Fruit fly (Drosophila melanogaster) whole organism, prepupa: Measurements from ENCODE around the gene BNIP3.

Experiments
- Blimp-1 ChIP-seq: fragments of 200-800 bp; sonication (Bioruptor generic); optimal IDR thresholded peaks from 3 replicates; lab custom pipeline; 2017; ENCODE audit warnings: missing biosample characterization, missing genetic modification characterization, mild to moderate bottlenecking, moderate library complexity, missing genetic modification reagents
- CG10631 ChIP-seq: fragments of 200-800 bp; sonication (Bioruptor generic); optimal IDR thresholded peaks from 2 replicates; lab custom pipeline; 2016; ENCODE audit warnings: missing biosample characterization, missing genetic modification characterization
- CG10669 ChIP-seq: fragments of 200-800 bp; sonication (Bioruptor generic); optimal IDR thresholded peaks from 3 replicates; lab custom pipeline; 2018; ENCODE audit warnings: missing biosample characterization, mild to moderate bottlenecking, missing genetic modification characterization, moderate library complexity
- CG11294 ChIP-seq: fragments of 200-800 bp; sonication (Bioruptor generic); IDR thresholded peaks from 2 replicates; pipeline ENCODE4 v1.3.6; 2022; ENCODE audit warnings: missing biosample characterization, missing genetic modification characterization
- CG11902 ChIP-seq: fragments of 200-800 bp; sonication (Bioruptor generic); optimal IDR thresholded peaks from 3 replicates; lab custom pipeline; 2016; ENCODE audit warnings: missing biosample characterization, missing genetic modification characterization
- CG15336 ChIP-seq: fragments of 200-800 bp; sonication (Bioruptor generic); IDR thresholded peaks from 2 replicates; pipeline ENCODE4 v1.3.6; 2022; ENCODE audit warnings: missing biosample characterization, missing genetic modification characterization
- CG1621 ChIP-seq: fragments of 200-800 bp; sonication (Bioruptor generic); optimal IDR thresholded peaks from 3 replicates; lab custom pipeline; 2018; ENCODE audit warnings: missing biosample characterization, mild to moderate bottlenecking, missing genetic modification characterization
- CG16779 ChIP-seq: fragments of 200-800 bp; sonication (Bioruptor generic); optimal IDR thresholded peaks from 3 replicates; lab custom pipeline; 2017; ENCODE audit warnings: missing biosample characterization, mild to moderate bottlenecking, missing genetic modification characterization
- CG3032 ChIP-seq: fragments of 200-800 bp; optimal IDR thresholded peaks from 2 replicates; lab custom pipeline; 2019; ENCODE audit warnings: missing biosample characterization, mild to moderate bottlenecking, missing genetic modification characterization, moderate library complexity
- CG31627 ChIP-seq: fragments of 200-800 bp; sonication (Bioruptor generic); optimal IDR thresholded peaks from 3 replicates; lab custom pipeline; 2016; ENCODE audit warnings: missing biosample characterization, missing genetic modification characterization
- CG34406 ChIP-seq: fragments of 200-800 bp; sonication (Bioruptor generic); optimal IDR thresholded peaks from 3 replicates; lab custom pipeline; 2016; ENCODE audit warnings: missing biosample characterization, missing genetic modification characterization
- CG3919 ChIP-seq: fragments of 200-800 bp; sonication (Bioruptor generic); optimal IDR thresholded peaks from 3 replicates; lab custom pipeline; 2016; ENCODE audit warnings: missing biosample characterization, missing genetic modification characterization
- CG4318 ChIP-seq: fragments of 200-800 bp; sonication (Bioruptor generic); optimal IDR thresholded peaks from 3 replicates; lab custom pipeline; 2017; ENCODE audit warnings: missing biosample characterization, mild to moderate bottlenecking, missing genetic modification characterization
- CG6163 ChIP-seq: fragments of 200-800 bp; sonication (Bioruptor generic); IDR thresholded peaks from 3 replicates; pipeline ENCODE4 v1.3.6; 2022; ENCODE audit warnings: missing biosample characterization, missing genetic modification characterization
- CG6276 ChIP-seq: fragments of 200-800 bp; sonication (Bioruptor generic); optimal IDR thresholded peaks from 2 replicates; lab custom pipeline; 2017; ENCODE audit warnings: missing biosample characterization, mild to moderate bottlenecking, missing genetic modification characterization
- CG6808 ChIP-seq: fragments of 200-800 bp; sonication (Bioruptor generic); optimal IDR thresholded peaks from 3 replicates; lab custom pipeline; 2017; ENCODE audit warnings: missing biosample characterization, missing genetic modification characterization, mild to moderate bottlenecking, moderate library complexity, missing genetic modification reagents
- CG8119 ChIP-seq: fragments of 200-800 bp; sonication (Bioruptor generic); IDR thresholded peaks from 3 replicates; pipeline ENCODE4 v1.3.6; 2022; ENCODE audit warnings: missing biosample characterization, missing genetic modification characterization
- CG8319 ChIP-seq: fragments of 200-800 bp; sonication (Bioruptor generic); optimal IDR thresholded peaks from 3 replicates; lab custom pipeline; 2016; ENCODE audit warnings: missing biosample characterization, missing genetic modification characterization
- CG9139 ChIP-seq: fragments of 200-800 bp; sonication (Bioruptor generic); optimal IDR thresholded peaks from 3 replicates; lab custom pipeline; 2017; ENCODE audit warnings: missing biosample characterization, mild to moderate bottlenecking, missing genetic modification characterization
- Eip78C ChIP-seq: fragments of 200-800 bp; sonication (Bioruptor generic); peaks from one replicate; lab custom pipeline; 2016; ENCODE audit warnings: missing biosample characterization, missing genetic modification characterization
- Eip93F ChIP-seq: fragments of 200-800 bp; sonication (Bioruptor generic); optimal IDR thresholded peaks from 2 replicates; lab custom pipeline; 2016; ENCODE audit warnings: missing biosample characterization, mild to moderate bottlenecking, missing genetic modification characterization
- Ets21C ChIP-seq: fragments of 200-800 bp; sonication (Bioruptor generic); optimal IDR thresholded peaks from 3 replicates; lab custom pipeline; 2016; ENCODE audit warnings: missing biosample characterization, missing genetic modification characterization
- Ets96B ChIP-seq: fragments of 200-800 bp; optimal IDR thresholded peaks from 2 replicates; lab custom pipeline; 2019; ENCODE audit warnings: missing biosample characterization, mild to moderate bottlenecking, missing genetic modification characterization, moderate library complexity
- Gug ChIP-seq: fragments of 200-800 bp; sonication (Bioruptor generic); IDR thresholded peaks from 2 replicates; pipeline ENCODE4 v1.3.6; 2022; ENCODE audit warnings: missing biosample characterization, missing genetic modification characterization
- Hr38 ChIP-seq: sonication (Bioruptor generic); optimal IDR thresholded peaks from 2 replicates; lab custom pipeline; 2016; ENCODE audit warnings: missing biosample characterization, missing genetic modification characterization
- Hr39 ChIP-seq: fragments of 200-800 bp; sonication (Bioruptor generic); optimal IDR thresholded peaks from 2 replicates; lab custom pipeline; 2016; ENCODE audit warnings: missing biosample characterization, missing genetic modification characterization
- Hr4 ChIP-seq: fragments of 200-800 bp; sonication (Bioruptor generic); optimal IDR thresholded peaks from 3 replicates; lab custom pipeline; 2016; ENCODE audit warnings: missing biosample characterization, missing genetic modification characterization
- Lpt ChIP-seq: fragments of 200-800 bp; sonication (Bioruptor generic); optimal IDR thresholded peaks from 3 replicates; lab custom pipeline; 2016; ENCODE audit warnings: missing biosample characterization, missing genetic modification characterization
- Smox ChIP-seq: fragments of 200-800 bp; sonication (Bioruptor generic); optimal IDR thresholded peaks from 3 replicates; lab custom pipeline; 2016; ENCODE audit warnings: missing biosample characterization, missing genetic modification characterization
- achi ChIP-seq: fragments of 200-800 bp; sonication (Bioruptor generic); optimal IDR thresholded peaks from 3 replicates; lab custom pipeline; 2016; ENCODE audit warnings: missing biosample characterization, missing genetic modification characterization
- acj6 ChIP-seq: fragments of 200-800 bp; sonication (Bioruptor generic); optimal IDR thresholded peaks from 3 replicates; lab custom pipeline; 2016; ENCODE audit warnings: missing biosample characterization, missing genetic modification characterization
- cyc ChIP-seq: fragments of 200-800 bp; sonication (Bioruptor generic); optimal IDR thresholded peaks from 3 replicates; lab custom pipeline; 2016; ENCODE audit warnings: missing biosample characterization, missing genetic modification characterization
- dac ChIP-seq: fragments of 200-800 bp; sonication (Bioruptor generic); optimal IDR thresholded peaks from 2 replicates; lab custom pipeline; 2017; ENCODE audit warnings: missing biosample characterization, mild to moderate bottlenecking, missing genetic modification characterization
- dsx ChIP-seq: fragments of 200-800 bp; optimal IDR thresholded peaks from 3 replicates; lab custom pipeline; 2019; ENCODE audit warnings: missing biosample characterization, mild to moderate bottlenecking, missing genetic modification characterization, moderate library complexity; ENCODE audit not compliant: poor library complexity, severe bottlenecking
- eg ChIP-seq: fragments of 200-800 bp; sonication (Bioruptor generic); IDR thresholded peaks from 3 replicates; pipeline ENCODE4 v1.3.6; 2022; ENCODE audit warnings: missing biosample characterization, missing genetic modification characterization
- esn ChIP-seq: fragments of 200-800 bp; sonication (Bioruptor generic); optimal IDR thresholded peaks from 2 replicates; lab custom pipeline; 2016; ENCODE audit warnings: missing biosample characterization, mild to moderate bottlenecking, missing genetic modification characterization, moderate library complexity
- fd59A ChIP-seq: fragments of 200-800 bp; sonication (Bioruptor generic); optimal IDR thresholded peaks from 2 replicates; lab custom pipeline; 2017; ENCODE audit warnings: missing biosample characterization, mild to moderate bottlenecking, missing genetic modification characterization, missing genetic modification reagents
- fkh ChIP-seq: fragments of 200-800 bp; sonication (Bioruptor generic); optimal IDR thresholded peaks from 3 replicates; lab custom pipeline; 2017; ENCODE audit warnings: missing biosample characterization, mild to moderate bottlenecking, missing genetic modification characterization, moderate library complexity
- lz ChIP-seq: fragments of 200-800 bp; sonication (Bioruptor generic); optimal IDR thresholded peaks from 3 replicates; lab custom pipeline; 2016; ENCODE audit warnings: missing biosample characterization, missing genetic modification characterization
- net ChIP-seq: fragments of 200-800 bp; sonication (Bioruptor generic); optimal IDR thresholded peaks from 3 replicates; lab custom pipeline; 2016; ENCODE audit warnings: missing biosample characterization, missing genetic modification characterization
- pdm3 ChIP-seq: fragments of 200-800 bp; sonication (Bioruptor generic); optimal IDR thresholded peaks from 3 replicates; lab custom pipeline; 2016; ENCODE audit warnings: missing biosample characterization, missing genetic modification characterization
- salr ChIP-seq, 2 experiments: fragments of 200-800 bp; sonication (Bioruptor generic); optimal IDR thresholded peaks; 3 replicates each; lab custom pipeline; 2016 to 2018; ENCODE audit warnings: missing biosample characterization in 2 of 2, missing genetic modification characterization in 2 of 2, mild to moderate bottlenecking in 1 of 2
- spab ChIP-seq: fragments of 200-800 bp; sonication (Bioruptor generic); optimal IDR thresholded peaks from 2 replicates; lab custom pipeline; 2017; ENCODE audit warnings: missing biosample characterization, mild to moderate bottlenecking, missing genetic modification characterization, missing genetic modification reagents
- ss ChIP-seq, 2 experiments: fragments of 200-800 bp; sonication (Bioruptor generic); optimal IDR thresholded peaks; 2 replicates in 1 of 2; 3 replicates in 1 of 2; lab custom pipeline; 2017 to 2018; ENCODE audit warnings: mild to moderate bottlenecking in 2 of 2, missing biosample characterization in 2 of 2, missing genetic modification characterization in 2 of 2, moderate library complexity in 1 of 2
- svp ChIP-seq: fragments of 200-800 bp; sonication (Bioruptor generic); peaks from one replicate; lab custom pipeline; 2016; ENCODE audit warnings: missing biosample characterization, missing genetic modification characterization
- topi ChIP-seq: fragments of 200-800 bp; sonication (Bioruptor generic); optimal IDR thresholded peaks from 3 replicates; lab custom pipeline; 2016; ENCODE audit warnings: missing biosample characterization, missing genetic modification characterization

BNIP3 gene

DNA sequence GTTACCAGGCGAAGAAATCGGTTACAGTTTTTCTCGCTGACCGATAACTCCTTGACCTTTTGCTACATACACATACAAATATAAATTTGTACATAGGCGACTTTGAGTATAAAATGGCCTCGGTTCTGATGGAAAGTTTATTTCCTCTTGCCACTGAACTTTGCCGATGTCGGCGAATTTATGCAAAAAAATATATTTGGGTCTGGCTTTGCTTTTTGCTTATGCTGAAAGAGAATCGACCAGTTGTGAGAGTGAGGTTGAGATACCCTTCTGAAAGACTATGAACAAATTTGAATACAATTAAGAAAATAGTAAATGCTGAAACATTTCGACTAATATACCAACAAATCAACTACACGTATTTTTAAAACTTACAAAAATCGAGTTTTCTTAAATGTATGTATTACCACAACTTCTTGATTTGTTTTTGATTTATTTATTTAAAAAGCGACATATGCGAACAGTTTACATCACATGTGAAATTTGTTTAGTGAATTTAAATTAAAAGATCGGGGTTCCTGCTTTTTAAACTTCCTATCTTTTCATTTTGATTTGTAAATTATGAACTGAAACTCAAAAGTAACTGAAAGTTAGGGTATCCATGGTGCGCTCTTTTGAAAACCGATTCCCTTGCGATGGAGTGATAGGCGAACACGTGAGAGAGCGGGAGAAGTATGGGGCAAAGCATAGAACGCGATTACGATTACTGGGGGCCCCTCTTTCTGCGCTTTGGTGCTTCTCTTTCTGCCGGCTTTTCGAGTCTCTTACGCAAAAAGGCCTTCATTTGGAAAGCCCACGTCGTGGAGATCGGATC lies 9.9 kb downstream of the BNIP3 start (continued):
- TF ChIP-seq CG6163 (GFP tag; lab: Robert Waterston, UW) (0 out of 3 replicates have a peak, but pooled peaks have one; percentile 26), svp (peak; percentile 93), Hr38 (GFP tag; lab: Kevin White, UChicago) (no peak), Gug (GFP tag; lab: Robert Waterston, UW) (peak; percentile 23; the same call in 1 of the 2 replicates), spab (peak; percentile 74), Smox (peak; percentile 81), CG9139 (GFP tag; lab: Kevin White, UChicago) (peak; percentile 59), Lpt (GFP tag; lab: Kevin White, UChicago) (peak; percentile 67), CG10669 (peak; percentile 72), esn (GFP tag; lab: Kevin White, UChicago) (peak; percentile 90), net (GFP tag; lab: Kevin White, UChicago) (peak; percentile 84), Blimp-1 (GFP tag; lab: Kevin White, UChicago) (peak; percentile 49), CG31627 (peak; percentile 81), fkh (GFP tag; lab: Kevin White, UChicago) (peak; percentile 71), Eip93F (peak; percentile 45), fd59A (GFP tag; lab: Kevin White, UChicago) (peak; percentile 71), CG1621 (tag; lab: Kevin White, UChicago) (peak; percentile 48), CG3919 (peak; percentile 75), CG15336 (GFP tag; lab: Robert Waterston, UW) (peak; percentile 70), CG10631 (GFP tag; lab: Kevin White, UChicago) (peak; percentile 63), CG3032 (tag; lab: Kevin White, UChicago) (peak; percentile 78), CG8119 (peak; percentile 74; the same call in 2 of the 3 replicates), Hr4 (GFP tag; lab: Kevin White, UChicago) (peak; percentile 84), dac (GFP tag; lab: Kevin White, UChicago) (peak; percentile 50), salr (GFP tag; optimal IDR thresholded peaks at IDR 0.05; lab: Kevin White, UChicago) (peak in 1 of 2 experiments; percentile 84), CG11902 (GFP tag; lab: Kevin White, UChicago) (peak; percentile 49), Ets96B (tag; lab: Kevin White, UChicago) (peak; percentile 69), CG11294 (GFP tag; lab: Robert Waterston, UW) (no peak), topi (peak; percentile 89), acj6 (GFP tag; lab: Kevin White, UChicago) (peak; percentile 75), pdm3 (GFP tag; lab: Kevin White, UChicago) (peak; percentile 81), CG8319 (peak; percentile 60), CG6808 (peak; percentile 86)

DNA sequence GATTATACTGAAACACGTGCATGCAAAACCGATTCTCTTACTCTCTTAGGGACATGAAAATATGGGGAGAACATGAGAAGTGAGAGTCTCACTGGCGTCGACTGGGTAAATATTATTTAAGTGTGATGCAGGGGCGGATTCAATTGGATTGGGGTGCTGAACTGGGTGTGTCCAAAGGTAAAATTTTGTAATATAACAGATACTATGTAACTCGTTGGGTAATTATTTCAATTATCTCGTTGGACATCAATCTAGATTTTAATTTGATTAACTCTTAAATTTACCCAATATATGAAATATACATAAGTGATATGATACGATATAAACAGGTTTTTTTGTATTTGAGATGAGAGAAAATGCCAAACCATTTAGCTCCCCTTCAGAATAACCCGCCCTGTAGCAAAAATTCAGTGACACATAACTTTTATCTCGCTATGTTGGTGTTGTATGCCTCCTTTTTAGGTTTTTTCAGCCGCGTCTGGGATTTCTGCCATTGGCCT lies 11.0 kb downstream of the BNIP3 start:
- TF ChIP-seq Gug (GFP tag; lab: Robert Waterston, UW), result peak; percentile 90
- peak; percentile 81 for TF ChIP-seq CG16779
- TF ChIP-seq spab, result peak; percentile 87
- peak; percentile 91 for TF ChIP-seq lz
- peak; percentile 91 for TF ChIP-seq CG34406 (GFP tag; lab: Kevin White, UChicago)
- TF ChIP-seq CG6808, result peak; percentile 91
- TF ChIP-seq Ets96B (tag; lab: Kevin White, UChicago), result peak; percentile 82
- peak; percentile 84 for TF ChIP-seq CG15336 (GFP tag; lab: Robert Waterston, UW)
- TF ChIP-seq CG3032 (tag; lab: Kevin White, UChicago), result peak; percentile 89
- peak; percentile 91 for TF ChIP-seq achi
- peak; percentile 92 for TF ChIP-seq Hr39 (GFP tag; lab: Kevin White, UChicago)
- peak; percentile 98 for TF ChIP-seq Eip78C
- TF ChIP-seq salr (GFP tag; optimal IDR thresholded peaks at IDR 0.05; lab: Kevin White, UChicago), result peak in 1 of 2 experiments; percentile 87
- TF ChIP-seq ss (GFP tag; optimal IDR thresholded peaks at IDR 0.05; lab: Kevin White, UChicago), result peak; percentile 91 to 92
- TF ChIP-seq Hr38 (GFP tag; lab: Kevin White, UChicago), result no peak
- peak; percentile 92 for TF ChIP-seq cyc
- peak; percentile 80 for TF ChIP-seq Blimp-1 (GFP tag; lab: Kevin White, UChicago)
- TF ChIP-seq CG9139 (GFP tag; lab: Kevin White, UChicago), result peak; percentile 85
- TF ChIP-seq fd59A (GFP tag; lab: Kevin White, UChicago), result peak; percentile 84
- peak; percentile 83 for TF ChIP-seq CG6276 (GFP tag; lab: Kevin White, UChicago)
- TF ChIP-seq svp, result peak; percentile 97
- TF ChIP-seq fkh (GFP tag; lab: Kevin White, UChicago), result peak; percentile 99
- TF ChIP-seq net (GFP tag; lab: Kevin White, UChicago), result peak; percentile 91
- peak; percentile 91 for TF ChIP-seq Ets21C
- TF ChIP-seq CG6163 (GFP tag; lab: Robert Waterston, UW), result no peak; the same call in none of the 3 replicates
- TF ChIP-seq eg (GFP tag; lab: Robert Waterston, UW), result peak; percentile 91; the same call in 2 of the 3 replicates
- TF ChIP-seq pdm3 (GFP tag; lab: Kevin White, UChicago), result peak; percentile 93
- TF ChIP-seq CG4318, result peak; percentile 82
- peak; percentile 59 for TF ChIP-seq dsx (GFP tag; lab: Kevin White, UChicago)
